Worm (Caenorhabditis elegans): ENCODE results near the gene pha-1.

The pha-1 gene

ce11 chrIII:11093489-11093888 lies 38.1 kb upstream of the pha-1 start (continued):
- TF ChIP-seq unc-3 (GFP tag; conservative IDR thresholded peaks at IDR 0.05) (no peak), unc-3 (tag; optimal IDR thresholded peaks at IDR 0.05) (peak; percentile 16), ahr-1 (tag; optimal IDR thresholded peaks at IDR 0.05) (peak; percentile 59), ceh-31 (tag; optimal IDR thresholded peaks at IDR 0.05) (peak; percentile 97), ceh-24 (tag; optimal IDR thresholded peaks at IDR 0.05) (no peak), hlh-13 (GFP tag; optimal IDR thresholded peaks at IDR 0.05) (no peak), tbx-2 (tag; optimal IDR thresholded peaks at IDR 0.05) (peak; percentile 97), ceh-14 (tag; optimal IDR thresholded peaks at IDR 0.05) (peak; percentile 62), unc-42 (tag; optimal IDR thresholded peaks at IDR 0.05) (no peak), F13H6.1 (tag; optimal IDR thresholded peaks at IDR 0.05) (peak; percentile 75), ceh-34 (tag; optimal IDR thresholded peaks at IDR 0.05) (peak; percentile 49), dve-1 (tag; optimal IDR thresholded peaks at IDR 0.05) (no peak), K09A11.1 (tag; optimal IDR thresholded peaks at IDR 0.05; ENCODE audit: insufficient read depth) (no peak), ceh-9 (tag; optimal IDR thresholded peaks at IDR 0.05) (no peak), ceh-2 (tag; optimal IDR thresholded peaks at IDR 0.05) (peak; percentile 87), ceh-45 (GFP tag; IDR thresholded peaks at IDR 0.05) (no peak), mec-3 (tag; optimal IDR thresholded peaks at IDR 0.05; ENCODE audit: borderline replicate concordance) (peak; percentile 71), ceh-6 (GFP tag; optimal IDR thresholded peaks at IDR 0.05) (peak; percentile 10), npax-4 (tag; optimal IDR thresholded peaks at IDR 0.05) (peak; percentile 4)

ce11 chrIII:11095687-11096086 lies 35.9 kb upstream of the pha-1 start:
- TF ChIP-seq dmd-4 (tag; optimal IDR thresholded peaks at IDR 0.05; ENCODE audit: borderline replicate concordance): no peak
- TF ChIP-seq nfya-1 (tag; optimal IDR thresholded peaks at IDR 0.05): peak; percentile 74

ce11 chrIII:11099864-11100263 lies 31.7 kb upstream of the pha-1 start, which contains the start of gene hmt-1:
Gene hmt-1 (minus strand): TSS chrIII:11099964.
- TF ChIP-seq odd-2 (tag; optimal IDR thresholded peaks at IDR 0.05) (no peak), elt-4 (tag; optimal IDR thresholded peaks at IDR 0.05) (no peak), pqm-1 (tag; optimal IDR thresholded peaks at IDR 0.05) (no peak), hlh-15 (tag; optimal IDR thresholded peaks at IDR 0.05) (no peak), nhr-232 (tag; optimal IDR thresholded peaks at IDR 0.05) (no peak)

ce11 chrIII:11101246-11101645 lies 30.3 kb upstream of the pha-1 start:
- no peak for TF ChIP-seq rnt-1 (tag; optimal IDR thresholded peaks at IDR 0.05)
- no peak for TF ChIP-seq mec-3 (tag; optimal IDR thresholded peaks at IDR 0.05; ENCODE audit: borderline replicate concordance)
- TF ChIP-seq nfya-1 (tag; optimal IDR thresholded peaks at IDR 0.05): no peak
- TF ChIP-seq sox-2 (GFP tag; IDR thresholded peaks at IDR 0.05): no peak
- no peak for TF ChIP-seq fax-1 (tag; optimal IDR thresholded peaks at IDR 0.05)
- no peak for TF ChIP-seq eyg-1 (tag; optimal IDR thresholded peaks at IDR 0.05)
- TF ChIP-seq pha-2 (tag; optimal IDR thresholded peaks at IDR 0.05): no peak
- no peak for TF ChIP-seq K02D7.2 (tag; optimal IDR thresholded peaks at IDR 0.05)

- TF ChIP-seq ceh-34 (tag; optimal IDR thresholded peaks at IDR 0.05): no peak
- no peak for TF ChIP-seq elt-2 (tag; optimal IDR thresholded peaks at IDR 0.05)
- TF ChIP-seq ceh-31 (tag; optimal IDR thresholded peaks at IDR 0.05): no peak
- no peak for TF ChIP-seq C38D4.7 (GFP tag; optimal IDR thresholded peaks at IDR 0.05)
- TF ChIP-seq unc-3 (GFP tag; conservative IDR thresholded peaks at IDR 0.05): no peak
- TF ChIP-seq unc-3 (tag; optimal IDR thresholded peaks at IDR 0.05): no peak
- TF ChIP-seq pha-2 (tag; optimal IDR thresholded peaks at IDR 0.05): no peak
- TF ChIP-seq pqm-1 (tag; optimal IDR thresholded peaks at IDR 0.05): no peak
- no peak for TF ChIP-seq unc-55 (GFP tag; optimal IDR thresholded peaks at IDR 0.05)
- no peak for TF ChIP-seq ztf-16 (tag; optimal IDR thresholded peaks at IDR 0.05)
- TF ChIP-seq C08G9.2 (tag; optimal IDR thresholded peaks at IDR 0.05): no peak
- TF ChIP-seq lim-6 (tag; optimal IDR thresholded peaks at IDR 0.05): no peak
- no peak for TF ChIP-seq ceh-9 (tag; optimal IDR thresholded peaks at IDR 0.05)
- TF ChIP-seq ceh-30 (tag; optimal IDR thresholded peaks at IDR 0.05): no peak
These were observed 24.2 kb upstream of the pha-1 start for ce11 chrIII:11107327-11107726.

All from whole organism, late embryonic.